Fruit fly (Drosophila melanogaster) whole organism, embryonic: Measurements from ENCODE around the gene CG34325.

Experiments
- Bgb ChIP-seq: fragments of 200-800 bp; sonication (Bioruptor generic); IDR thresholded peaks from 2 replicates; pipeline ENCODE4 v1.3.6; 2022; ENCODE audit warnings: missing biosample characterization, missing genetic modification characterization; ENCODE audit not compliant: partially characterized antibody
- Blimp-1 ChIP-seq: fragments of 200-800 bp; sonication (Bioruptor generic); optimal IDR thresholded peaks from 3 replicates; lab custom pipeline; 2018; ENCODE audit warnings: missing biosample characterization, missing genetic modification characterization, mild to moderate bottlenecking, moderate library complexity, missing genetic modification reagents
- CG11695 ChIP-seq: fragments of 200-800 bp; sonication (Bioruptor generic); IDR thresholded peaks from 3 replicates; pipeline ENCODE4 v1.3.6; 2022; ENCODE audit warnings: missing biosample characterization, missing genetic modification characterization
- CG14014 ChIP-seq: fragments of 200-800 bp; sonication (Bioruptor generic); IDR thresholded peaks from 2 replicates; pipeline ENCODE4 v1.3.6; 2022; ENCODE audit warnings: missing biosample characterization, missing genetic modification characterization
- CG15269 ChIP-seq: fragments of 200-800 bp; sonication (Bioruptor generic); optimal IDR thresholded peaks from 2 replicates; lab custom pipeline; 2018; ENCODE audit warnings: missing biosample characterization, mild to moderate bottlenecking, missing genetic modification characterization, moderate library complexity
- CG1792 ChIP-seq: fragments of 200-800 bp; sonication (Bioruptor generic); optimal IDR thresholded peaks from 2 replicates; lab custom pipeline; 2016; ENCODE audit warnings: missing biosample characterization, missing genetic modification characterization
- CG3065 ChIP-seq: fragments of 200-800 bp; sonication (Bioruptor generic); optimal IDR thresholded peaks from 2 replicates; lab custom pipeline; 2016; ENCODE audit warnings: missing biosample characterization, missing genetic modification characterization
- CG31224 ChIP-seq: fragments of 200-800 bp; sonication (Bioruptor generic); IDR thresholded peaks from 2 replicates; pipeline ENCODE4 v1.3.6; 2022; ENCODE audit warnings: missing biosample characterization, missing genetic modification characterization
- CG31388 ChIP-seq: fragments of 200-800 bp; sonication (Bioruptor generic); optimal IDR thresholded peaks from 2 replicates; lab custom pipeline; 2016; ENCODE audit warnings: missing biosample characterization, missing genetic modification characterization
- CG3163 ChIP-seq: fragments of 200-800 bp; sonication (Bioruptor generic); optimal IDR thresholded peaks from 3 replicates; lab custom pipeline; 2016; ENCODE audit warnings: missing biosample characterization, missing genetic modification characterization
- CG32532 ChIP-seq: fragments of 200-800 bp; sonication (Bioruptor generic); IDR thresholded peaks from 2 replicates; pipeline ENCODE4 v1.3.6; 2022; ENCODE audit warnings: missing biosample characterization, missing genetic modification characterization
- CG42726 ChIP-seq: fragments of 200-800 bp; sonication (Bioruptor generic); IDR thresholded peaks from 2 replicates; pipeline ENCODE4 v1.3.6; 2022; ENCODE audit warnings: missing biosample characterization, missing genetic modification characterization; ENCODE audit not compliant: partially characterized antibody
- CG4424 ChIP-seq: fragments of 200-800 bp; sonication (Bioruptor generic); optimal IDR thresholded peaks from 3 replicates; lab custom pipeline; 2016; ENCODE audit warnings: missing biosample characterization, missing genetic modification characterization
- CG6254 ChIP-seq: fragments of 200-800 bp; sonication (Bioruptor generic); optimal IDR thresholded peaks from 3 replicates; lab custom pipeline; 2017; ENCODE audit warnings: mild to moderate bottlenecking, missing biosample characterization, missing genetic modification reagents, missing genetic modification characterization
- CG6272 ChIP-seq: fragments of 200-800 bp; sonication (Bioruptor generic); IDR thresholded peaks from 2 replicates; pipeline ENCODE4 v1.3.6; 2022; ENCODE audit warnings: missing biosample characterization, missing genetic modification characterization
- CG8388 ChIP-seq: fragments of 200-800 bp; sonication (Bioruptor generic); optimal IDR thresholded peaks from 2 replicates; lab custom pipeline; 2019; ENCODE audit warnings: missing biosample characterization, mild to moderate bottlenecking, missing genetic modification characterization, moderate library complexity
- CG8924 ChIP-seq: fragments of 200-800 bp; optimal IDR thresholded peaks from 3 replicates; lab custom pipeline; 2019; ENCODE audit warnings: missing biosample characterization, mild to moderate bottlenecking, missing genetic modification characterization, moderate library complexity
- CG9727 ChIP-seq: fragments of 200-800 bp; sonication (Bioruptor generic); optimal IDR thresholded peaks from 3 replicates; lab custom pipeline; 2017; ENCODE audit warnings: missing biosample characterization, mild to moderate bottlenecking, missing genetic modification characterization
- Chrac-16 ChIP-seq: fragments of 200-800 bp; sonication (Bioruptor generic); optimal IDR thresholded peaks from 3 replicates; lab custom pipeline; 2016; ENCODE audit warnings: missing biosample characterization, missing genetic modification characterization
- Gug ChIP-seq: fragments of 200-800 bp; sonication (Bioruptor generic); IDR thresholded peaks from 4 replicates; pipeline ENCODE4 v1.3.6; 2022; ENCODE audit warnings: missing biosample characterization, missing genetic modification characterization
- H2.0 ChIP-seq: fragments of 200-800 bp; sonication (Bioruptor generic); IDR thresholded peaks from 2 replicates; pipeline ENCODE4 v1.3.6; 2022; ENCODE audit warnings: missing biosample characterization, missing genetic modification characterization
- HLH4C ChIP-seq: fragments of 200-800 bp; sonication (Bioruptor generic); IDR thresholded peaks from 3 replicates; pipeline ENCODE4 v1.3.6; 2022; ENCODE audit warnings: missing biosample characterization, missing genetic modification characterization; ENCODE audit not compliant: partially characterized antibody
- Hr51 ChIP-seq, 2 experiments: fragments of 200-800 bp; sonication (Bioruptor generic); optimal IDR thresholded peaks; 2 replicates in 1 of 2; 3 replicates in 1 of 2; lab custom pipeline; 2016 to 2018; ENCODE audit warnings: missing biosample characterization in 2 of 2, missing genetic modification characterization in 2 of 2, mild to moderate bottlenecking in 1 of 2, moderate library complexity in 1 of 2
- Hr78 ChIP-seq, 2 experiments: fragments of 200-800 bp in 1 of 2; fragments of >200 bp in 1 of 2; sonication (Bioruptor generic) in 1 of 2; optimal IDR thresholded peaks; 2 replicates each; lab custom pipeline; 2017 to 2019; ENCODE audit warnings: missing biosample characterization in 2 of 2, missing genetic modification characterization in 2 of 2, mild to moderate bottlenecking in 1 of 2, moderate library complexity in 1 of 2
- Jarid2 ChIP-seq: fragments of 200-800 bp; sonication (Bioruptor generic); optimal IDR thresholded peaks from 3 replicates; lab custom pipeline; 2017; ENCODE audit warnings: mild to moderate bottlenecking, missing biosample characterization, missing genetic modification reagents, missing genetic modification characterization
- Lim3 ChIP-seq: fragments of 200-800 bp; sonication (Bioruptor generic); IDR thresholded peaks from 2 replicates; pipeline ENCODE4 v1.3.6; 2022; ENCODE audit warnings: missing biosample characterization, missing genetic modification characterization
- Myb ChIP-seq: fragments of 200-800 bp; sonication (Bioruptor generic); optimal IDR thresholded peaks from 2 replicates; lab custom pipeline; 2016; ENCODE audit warnings: missing biosample characterization, missing genetic modification characterization
- Nf-YA ChIP-seq: fragments of 200-800 bp; sonication (Bioruptor generic); IDR thresholded peaks from 2 replicates; pipeline ENCODE4 v1.3.6; 2022; ENCODE audit warnings: missing biosample characterization, missing genetic modification characterization
- Nf-YC ChIP-seq: fragments of 200-800 bp; optimal IDR thresholded peaks from 3 replicates; lab custom pipeline; 2019; ENCODE audit warnings: missing biosample characterization, mild to moderate bottlenecking, missing genetic modification characterization, moderate library complexity
- PHDP ChIP-seq: fragments of 200-800 bp; sonication (Bioruptor generic); optimal IDR thresholded peaks from 3 replicates; lab custom pipeline; 2018; ENCODE audit warnings: missing biosample characterization, mild to moderate bottlenecking, missing genetic modification characterization, moderate library complexity
- al ChIP-seq: fragments of 200-800 bp; sonication (Bioruptor generic); IDR thresholded peaks from 2 replicates; pipeline ENCODE4 v1.3.6; 2022; ENCODE audit warnings: missing biosample characterization, missing genetic modification characterization
- bsh ChIP-seq, 2 experiments: fragments of 200-800 bp; sonication (Bioruptor generic); optimal IDR thresholded peaks; 2 replicates each; lab custom pipeline; 2017 to 2018; ENCODE audit warnings: mild to moderate bottlenecking in 2 of 2, missing biosample characterization in 2 of 2, missing genetic modification characterization in 2 of 2, moderate library complexity in 1 of 2
- cwo ChIP-seq: fragments of 200-800 bp; sonication (Bioruptor generic); optimal IDR thresholded peaks from 3 replicates; lab custom pipeline; 2017; ENCODE audit warnings: missing biosample characterization, missing genetic modification characterization, mild to moderate bottlenecking, moderate library complexity, missing genetic modification reagents
- fd102C ChIP-seq: fragments of 200-800 bp; sonication (Bioruptor generic); optimal IDR thresholded peaks from 2 replicates; lab custom pipeline; 2018; ENCODE audit warnings: missing biosample characterization, mild to moderate bottlenecking, missing genetic modification characterization, moderate library complexity
- fd3F ChIP-seq: fragments of 200-800 bp; sonication (Bioruptor generic); optimal IDR thresholded peaks from 2 replicates; lab custom pipeline; 2018; ENCODE audit warnings: missing biosample characterization, mild to moderate bottlenecking, missing genetic modification characterization, moderate library complexity
- fd64A ChIP-seq: fragments of 200-800 bp; sonication (Bioruptor generic); optimal IDR thresholded peaks from 3 replicates; lab custom pipeline; 2018; ENCODE audit warnings: missing biosample characterization, mild to moderate bottlenecking, missing genetic modification characterization
- grau ChIP-seq: fragments of 200-800 bp; optimal IDR thresholded peaks from 3 replicates; lab custom pipeline; 2019; ENCODE audit warnings: missing biosample characterization, mild to moderate bottlenecking, missing genetic modification characterization, moderate library complexity
- gsb-n ChIP-seq: fragments of 200-800 bp; sonication (Bioruptor generic); optimal IDR thresholded peaks from 3 replicates; lab custom pipeline; 2018; ENCODE audit warnings: missing biosample characterization, mild to moderate bottlenecking, missing genetic modification characterization
- ham ChIP-seq: fragments of 200-800 bp; sonication (Bioruptor generic); IDR thresholded peaks from 2 replicates; pipeline ENCODE4 v1.3.6; 2022; ENCODE audit warnings: missing biosample characterization, missing genetic modification characterization
- hb ChIP-seq: fragments of 200-800 bp; sonication (Bioruptor generic); IDR thresholded peaks from 3 replicates; pipeline ENCODE4 v1.3.6; 2022; ENCODE audit warnings: missing biosample characterization, missing genetic modification characterization; ENCODE audit not compliant: partially characterized antibody
- kah ChIP-seq: fragments of 200-800 bp; sonication (Bioruptor generic); optimal IDR thresholded peaks from 2 replicates; lab custom pipeline; 2018; ENCODE audit warnings: missing biosample characterization, mild to moderate bottlenecking, missing genetic modification characterization
- pnt ChIP-seq: fragments of 200-800 bp; sonication (Bioruptor generic); optimal IDR thresholded peaks from 3 replicates; lab custom pipeline; 2016; ENCODE audit warnings: missing biosample characterization, missing genetic modification characterization
- prd ChIP-seq, 3 experiments: fragments of >200 bp in 2 of 3; fragments of 200-800 bp in 1 of 3; sonication (Bioruptor generic) in 1 of 3; optimal IDR thresholded peaks in 2 of 3; IDR thresholded peaks in 1 of 3; 2 replicates in 2 of 3; 3 replicates in 1 of 3; pipeline versions ENCODE4 v1.3.6 to Lab custom; 2017 to 2022; ENCODE audit warnings: missing biosample characterization in 1 of 3, missing genetic modification characterization in 1 of 3
- pzg ChIP-seq: fragments of 200-800 bp; sonication (Bioruptor generic); optimal IDR thresholded peaks from 3 replicates; lab custom pipeline; 2018; ENCODE audit warnings: missing biosample characterization, mild to moderate bottlenecking, missing genetic modification characterization, moderate library complexity
- row ChIP-seq: fragments of 200-800 bp; sonication (Bioruptor generic); IDR thresholded peaks from 3 replicates; pipeline ENCODE4 v1.3.6; 2022; ENCODE audit warnings: missing biosample characterization, missing genetic modification characterization
- sd ChIP-seq: fragments of 200-800 bp; sonication (Bioruptor generic); optimal IDR thresholded peaks from 3 replicates; lab custom pipeline; 2018; ENCODE audit warnings: missing biosample characterization, mild to moderate bottlenecking, missing genetic modification characterization, moderate library complexity
- sens ChIP-seq: fragments of 200-800 bp; sonication (Bioruptor generic); peaks from one replicate; lab custom pipeline; 2016; ENCODE audit warnings: missing biosample characterization, missing genetic modification characterization
- so ChIP-seq: fragments of 200-800 bp; sonication (Bioruptor generic); IDR thresholded peaks from 3 replicates; pipeline ENCODE4 v1.3.6; 2022; ENCODE audit warnings: missing biosample characterization, missing genetic modification characterization
- ssp ChIP-seq: fragments of 200-800 bp; sonication (Bioruptor generic); IDR thresholded peaks from 2 replicates; pipeline ENCODE4 v1.3.6; 2022; ENCODE audit warnings: missing biosample characterization, missing genetic modification characterization
- tap ChIP-seq: fragments of 200-800 bp; optimal IDR thresholded peaks from 3 replicates; lab custom pipeline; 2019; ENCODE audit warnings: missing biosample characterization, mild to moderate bottlenecking, missing genetic modification characterization, moderate library complexity
- unpg ChIP-seq: fragments of 200-800 bp; sonication (Bioruptor generic); optimal IDR thresholded peaks from 3 replicates; lab custom pipeline; 2018; ENCODE audit warnings: missing biosample characterization, mild to moderate bottlenecking, missing genetic modification characterization, moderate library complexity
- zf30C ChIP-seq: fragments of 200-800 bp; sonication (Bioruptor generic); optimal IDR thresholded peaks from 3 replicates; lab custom pipeline; 2018; ENCODE audit warnings: missing biosample characterization, mild to moderate bottlenecking, missing genetic modification characterization

CG34325 gene

DNA sequence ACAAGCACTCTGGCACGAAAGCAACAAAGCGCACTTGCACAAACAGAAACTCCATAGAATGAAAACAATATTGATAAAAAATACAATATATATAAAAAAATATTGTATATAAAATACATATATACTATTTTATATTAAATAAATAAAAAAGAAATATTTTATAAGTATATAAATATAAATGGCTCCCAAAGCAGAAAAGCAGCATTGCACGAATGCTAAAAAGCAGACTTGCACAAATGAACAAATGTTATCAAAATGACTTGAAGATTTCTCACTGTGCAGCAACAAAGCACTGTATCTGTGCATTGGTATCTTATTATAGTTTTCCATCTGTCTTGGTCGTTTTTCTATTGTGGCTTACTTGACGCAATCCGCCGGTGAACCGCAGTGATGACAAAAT is 47.6 kb upstream of the CG34325 start (continued):
- TF ChIP-seq CG14014 (GFP tag; lab: Robert Waterston, UW) (no peak), hb (no peak), Hr51 (GFP tag; optimal IDR thresholded peaks at IDR 0.05; lab: Kevin White, UChicago) (peak in 1 of 2 experiments; percentile 27), fd102C (no peak), unpg (GFP tag; lab: Kevin White, UChicago) (peak; percentile 28), ham (no peak), CG31388 (GFP tag; lab: Kevin White, UChicago) (no peak), row (GFP tag; lab: Robert Waterston, UW) (peak; percentile 14; the same call in 1 of the 3 replicates), grau (tag; lab: Kevin White, UChicago) (peak; percentile 33), zf30C (GFP tag; lab: Kevin White, UChicago) (no peak), ssp (GFP tag; lab: Robert Waterston, UW) (no peak), Bgb (no peak), CG15269 (peak; percentile 27), Chrac-16 (GFP tag; lab: Kevin White, UChicago) (no peak), CG32532 (GFP tag; lab: Robert Waterston, UW) (no peak), Blimp-1 (peak; percentile 14), al (no peak), tap (peak; percentile 18), CG1792 (GFP tag; lab: Kevin White, UChicago) (no peak), pzg (GFP tag; lab: Kevin White, UChicago) (no peak), CG42726 (GFP tag; lab: Robert Waterston, UW) (no peak), CG8388 (GFP tag; lab: Kevin White, UChicago) (peak; percentile 10), CG8924 (tag; lab: Kevin White, UChicago) (peak; percentile 6), CG9727 (GFP tag; lab: Kevin White, UChicago) (peak; percentile 24), CG6272 (no peak), prd (optimal IDR thresholded peaks at IDR 0.05; lab: Kevin White, UChicago) (no peak), prd (GFP tag; IDR thresholded peaks at IDR 0.05; lab: Robert Waterston, UW) (no peak), cwo (GFP tag; lab: Kevin White, UChicago) (no peak), CG6254 (peak; percentile 10), fd64A (no peak), Myb (GFP tag; lab: Kevin White, UChicago) (no peak), Nf-YA (no peak), gsb-n (tag; lab: Kevin White, UChicago) (no peak), fd3F (GFP tag; lab: Kevin White, UChicago) (no peak), PHDP (peak; percentile 22), bsh (GFP tag; optimal IDR thresholded peaks at IDR 0.05; lab: Kevin White, UChicago) (peak in 1 of 2 experiments; percentile 42)

DNA sequence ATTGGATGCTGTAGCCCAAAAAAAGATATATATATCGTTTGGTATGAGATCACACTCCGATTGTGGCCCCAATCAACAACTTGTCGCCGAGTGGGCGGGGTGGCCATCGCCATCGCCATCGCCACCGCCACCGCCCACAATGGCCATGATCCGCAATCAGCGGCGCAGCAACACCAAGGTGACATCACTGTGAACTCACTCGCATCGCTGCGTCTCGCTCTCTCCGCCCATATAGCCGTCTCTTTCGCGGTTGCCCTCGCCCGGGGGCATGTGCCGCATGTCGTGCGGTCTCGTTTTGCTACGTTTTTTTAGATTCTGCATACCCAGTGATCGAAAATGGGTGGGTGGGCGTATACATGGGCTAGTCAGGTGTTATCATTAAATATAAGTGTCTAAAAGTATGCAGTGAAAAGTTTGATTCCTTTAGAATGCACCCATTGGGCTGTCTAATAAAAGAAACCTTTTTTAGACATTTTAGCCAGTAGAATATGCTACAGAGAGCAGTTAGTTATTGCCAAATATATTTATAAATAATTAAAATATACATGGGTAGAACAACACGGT is 45.7 kb upstream of the CG34325 start:
- TF ChIP-seq sens (GFP tag; lab: Kevin White, UChicago) = no peak
- no peak for TF ChIP-seq Jarid2
- TF ChIP-seq HLH4C (GFP tag; lab: Robert Waterston, UW) = no peak
- TF ChIP-seq Lim3 (GFP tag; lab: Robert Waterston, UW) = no peak
- TF ChIP-seq Gug (GFP tag; lab: Robert Waterston, UW) = no peak
- TF ChIP-seq CG3163 (GFP tag; lab: Kevin White, UChicago) = no peak
- TF ChIP-seq so (GFP tag; lab: Robert Waterston, UW) = no peak
- peak; percentile 19 for TF ChIP-seq sd (tag; lab: Kevin White, UChicago)
- TF ChIP-seq CG11695 (GFP tag; lab: Robert Waterston, UW) = no peak
- no peak for TF ChIP-seq pnt
- no peak for TF ChIP-seq CG4424 (GFP tag; lab: Kevin White, UChicago)
- TF ChIP-seq kah (GFP tag; lab: Kevin White, UChicago) = no peak
- TF ChIP-seq H2.0 (GFP tag; lab: Robert Waterston, UW) = no peak
- TF ChIP-seq CG31224 (GFP tag; lab: Robert Waterston, UW) = no peak
- TF ChIP-seq CG3065 (GFP tag; lab: Kevin White, UChicago) = no peak
- peak in 1 of 2 experiments; percentile 91 for TF ChIP-seq Hr78 (GFP tag; optimal IDR thresholded peaks at IDR 0.05; lab: Kevin White, UChicago)
- TF ChIP-seq Nf-YC (tag; lab: Kevin White, UChicago) = peak; percentile 21
